Worm (Caenorhabditis elegans) whole organism, L4 larva: ENCODE results near the gene cbp-3.

ENCODE experiments used
- snpc-4 ChIP-seq: fragments of 150-350 bp; optimal IDR thresholded peaks from 2 replicates; lab custom pipeline; 2014; ENCODE audit warnings: missing biosample characterization, missing genetic modification characterization
- zag-1 ChIP-seq: fragments of 150-350 bp; optimal IDR thresholded peaks from 2 replicates; lab custom pipeline; 2014; ENCODE audit warnings: missing biosample characterization, missing genetic modification characterization
- zip-11 ChIP-seq: fragments of 200-800 bp; sonication (Bioruptor generic); IDR thresholded peaks from 2 replicates; pipeline ENCODE4 v1.3.6; 2022; ENCODE audit warnings: missing genetic modification characterization, missing compliant biosample characterization
- zip-2 ChIP-seq: fragments of 150-350 bp; optimal IDR thresholded peaks from 2 replicates; lab custom pipeline; 2014; ENCODE audit warnings: missing biosample characterization, missing genetic modification characterization

ce11 chrIII:9899720-9900119, 14.1 kb upstream of the cbp-3 start:
- TF ChIP-seq zip-2 (tag; lab: Kevin White, UChicago) = no peak
- no peak for TF ChIP-seq snpc-4
- no peak for TF ChIP-seq zag-1 (tag; lab: Kevin White, UChicago)
- TF ChIP-seq zip-11 (GFP tag; lab: Robert Waterston, UW) = no peak
